Worm (Caenorhabditis elegans) whole organism, mixed stage, embryonic: ENCODE measurements around the gene srw-32.

Experiments used
- mab-5 ChIP-seq: fragments of 150-350 bp; optimal IDR thresholded peaks from 2 replicates; lab custom pipeline; 2014; ENCODE audit warnings: missing biosample characterization, missing genetic modification characterization
- nhr-237 ChIP-seq: fragments of 150-350 bp; optimal IDR thresholded peaks from 2 replicates; lab custom pipeline; 2014; ENCODE audit warnings: missing biosample characterization, missing genetic modification characterization
- unc-62 ChIP-seq: fragments of 150-350 bp; optimal IDR thresholded peaks from 2 replicates; lab custom pipeline; 2014; ENCODE audit warnings: missing biosample characterization, missing genetic modification reagents, missing genetic modification characterization

ce11 chrV:17513831-17514230, 5.2 kb downstream of the srw-32 start:
- TF ChIP-seq nhr-237 (tag; lab: Kevin White, UChicago) (no peak), unc-62 (GFP tag; lab: Kevin White, UChicago) (no peak), mab-5 (no peak)
